Worm (Caenorhabditis elegans): ENCODE data around the gene C07A4.2.

The C07A4.2 gene

ce11 chrX:10141264-10141663, 30.7 kb upstream of the C07A4.2 start (continued):
- TF ChIP-seq lsy-27 (tag; optimal IDR thresholded peaks at IDR 0.05; ENCODE audit: borderline replicate concordance, insufficient read depth), result no peak
- TF ChIP-seq F37B4.10 (GFP tag; IDR thresholded peaks at IDR 0.05), result no peak
- no peak for TF ChIP-seq attf-6 (GFP tag; IDR thresholded peaks at IDR 0.05)
- no peak for TF ChIP-seq pbrm-1 (GFP tag; IDR thresholded peaks at IDR 0.05)
- no peak for TF ChIP-seq gei-17 (GFP tag; optimal IDR thresholded peaks at IDR 0.05)

DNA sequence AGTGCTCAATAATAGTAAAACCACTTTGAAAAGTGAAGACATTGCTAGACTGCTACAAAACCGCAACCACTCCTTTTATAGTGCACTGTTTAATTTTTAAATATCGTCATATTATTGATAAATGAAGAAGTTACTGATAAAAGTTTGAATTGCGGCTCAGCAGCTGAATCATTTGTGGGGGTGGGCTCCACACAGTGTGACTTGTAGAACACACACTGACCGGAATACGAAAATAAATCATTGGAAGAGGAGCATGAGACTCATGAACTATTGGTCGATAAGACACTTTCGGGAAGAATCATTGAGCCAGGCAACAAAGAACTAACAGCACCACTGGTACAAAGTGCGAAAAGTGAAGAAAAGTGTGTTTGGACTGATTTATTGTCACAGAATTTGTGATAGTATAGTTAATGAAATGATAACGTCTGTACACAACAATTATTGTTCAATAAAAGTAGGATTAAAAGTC, 30.0 kb upstream of the C07A4.2 start, which contains the start of gene oac-14:
TSS of gene oac-14 (minus strand) at position 51 of the 469 bp plus-strand sequence.
- no peak for TF ChIP-seq lsl-1 (GFP tag; optimal IDR thresholded peaks at IDR 0.05)
- TF ChIP-seq nhr-179 (tag; optimal IDR thresholded peaks at IDR 0.05), result no peak
- TF ChIP-seq Y53G8AR.9 (GFP tag; conservative IDR thresholded peaks at IDR 0.05), result no peak
- no peak for TF ChIP-seq snpc-1.3 (tag; optimal IDR thresholded peaks at IDR 0.05; ENCODE audit: insufficient read depth)
- TF ChIP-seq fkh-3 (tag; optimal IDR thresholded peaks at IDR 0.05), result no peak
- no peak for TF ChIP-seq unc-62 (GFP tag; optimal IDR thresholded peaks at IDR 0.05)
- peak; percentile 13; the same call in 1 of the 2 replicates for TF ChIP-seq mcd-1 (GFP tag; IDR thresholded peaks at IDR 0.05)
- no peak for TF ChIP-seq let-526 (GFP tag; IDR thresholded peaks at IDR 0.05)
- TF ChIP-seq unc-130 (GFP tag; optimal IDR thresholded peaks at IDR 0.05), result no peak
- TF ChIP-seq lir-1 (GFP tag; conservative IDR thresholded peaks at IDR 0.05), result no peak
- peak; percentile 8 for TF ChIP-seq tlf-1 (GFP tag; optimal IDR thresholded peaks at IDR 0.05)
- no peak for TF ChIP-seq ama-1 (optimal IDR thresholded peaks at IDR 0.05)
- no peak for TF ChIP-seq ama-1 (GFP tag; optimal IDR thresholded peaks at IDR 0.05)
- no peak for TF ChIP-seq nfyb-1 (GFP tag; IDR thresholded peaks at IDR 0.05)
- TF ChIP-seq dpff-1 (tag; optimal IDR thresholded peaks at IDR 0.05), result no peak
- TF ChIP-seq mes-4 (tag; optimal IDR thresholded peaks at IDR 0.05), result no peak
- TF ChIP-seq F22D6.2 (tag; optimal IDR thresholded peaks at IDR 0.05), result no peak
- TF ChIP-seq akir-1 (GFP tag; optimal IDR thresholded peaks at IDR 0.05), result no peak
- no peak for TF ChIP-seq attf-5 (GFP tag; optimal IDR thresholded peaks at IDR 0.05)
- TF ChIP-seq nhr-80 (tag; optimal IDR thresholded peaks at IDR 0.05), result peak; percentile 94
- no peak for TF ChIP-seq hsf-1 (GFP tag; IDR thresholded peaks at IDR 0.05)
- peak in 1 of 2 experiments; percentile 56 for TF ChIP-seq let-607 (tag; optimal IDR thresholded peaks at IDR 0.05)
- no peak for TF ChIP-seq ztf-25 (GFP tag; IDR thresholded peaks at IDR 0.05)
- TF ChIP-seq Y67H2A.10 (GFP tag; conservative IDR thresholded peaks at IDR 0.05), result no peak
- TF ChIP-seq madf-6 (GFP tag; IDR thresholded peaks at IDR 0.05), result no peak
- TF ChIP-seq atf-7 (tag; optimal IDR thresholded peaks at IDR 0.05), result peak; percentile 57
- TF ChIP-seq snpc-4 (GFP tag; optimal IDR thresholded peaks at IDR 0.05), result no peak
- peak in 1 of 4 experiments; percentile 32 for TF ChIP-seq snpc-4 (tag; optimal IDR thresholded peaks at IDR 0.05)
- no peak for TF ChIP-seq sdz-38 (tag; optimal IDR thresholded peaks at IDR 0.05)
- no peak for TF ChIP-seq Y53F4B.3 (GFP tag; IDR thresholded peaks at IDR 0.05)
- TF ChIP-seq ets-4 (GFP tag; optimal IDR thresholded peaks at IDR 0.05), result peak; percentile 43
- no peak for TF ChIP-seq aptf-2 (GFP tag; conservative IDR thresholded peaks at IDR 0.05)
- no peak for TF ChIP-seq pbrm-1 (GFP tag; IDR thresholded peaks at IDR 0.05)
- no peak for TF ChIP-seq egrh-3 (GFP tag; IDR thresholded peaks at IDR 0.05)
- no peak for TF ChIP-seq rcor-1 (GFP tag; IDR thresholded peaks at IDR 0.05)
- TF ChIP-seq F23B12.7 (tag; optimal IDR thresholded peaks at IDR 0.05; ENCODE audit: insufficient read depth), result no peak
- no peak for TF ChIP-seq cebp-2 (GFP tag; IDR thresholded peaks at IDR 0.05)
- no peak for TF ChIP-seq sea-2 (GFP tag; IDR thresholded peaks at IDR 0.05)
- no peak for TF ChIP-seq somi-1 (GFP tag; optimal IDR thresholded peaks at IDR 0.05)
- TF ChIP-seq nhr-120 (GFP tag; IDR thresholded peaks at IDR 0.05), result no peak
- no peak for TF ChIP-seq snpc-3.4 (tag; optimal IDR thresholded peaks at IDR 0.05)
- peak; percentile 20 for TF ChIP-seq lin-40 (tag; optimal IDR thresholded peaks at IDR 0.05)
- no peak for TF ChIP-seq ceh-40 (GFP tag; IDR thresholded peaks at IDR 0.05)
- TF ChIP-seq F57A8.1 (GFP tag; optimal IDR thresholded peaks at IDR 0.05), result no peak
